Worm (Caenorhabditis elegans) whole organism, early embryonic: Measurements from ENCODE around the gene F19B6.1.

ENCODE experiments used
- B0310.2 ChIP-seq: sonication (generic microtip); optimal IDR thresholded peaks from 2 replicates; lab custom pipeline; 2016; ENCODE audit warnings: mild to moderate bottlenecking, missing genetic modification characterization, missing compliant biosample characterization
- F13C5.2 ChIP-seq: sonication (generic microtip); optimal IDR thresholded peaks from 2 replicates; lab custom pipeline; 2017; ENCODE audit warnings: mild to moderate bottlenecking, missing genetic modification characterization, inconsistent platforms, missing compliant biosample characterization
- aly-1 ChIP-seq: sonication (generic microtip); optimal IDR thresholded peaks from 2 replicates; lab custom pipeline; 2016; ENCODE audit warnings: missing genetic modification characterization, missing compliant biosample characterization
- ama-1 ChIP-seq: fragments of 150-350 bp; optimal IDR thresholded peaks from 2 replicates; lab custom pipeline; 2014
- ceh-13 ChIP-seq: fragments of 200-800 bp; sonication (Bioruptor generic); optimal IDR thresholded peaks from 2 replicates; lab custom pipeline; 2018; ENCODE audit warnings: mild to moderate bottlenecking, missing genetic modification characterization, missing compliant biosample characterization
- ceh-36 ChIP-seq: sonication (generic microtip); optimal IDR thresholded peaks from 2 replicates; lab custom pipeline; 2016; ENCODE audit warnings: missing genetic modification characterization, inconsistent platforms, missing compliant biosample characterization
- ets-7 ChIP-seq: sonication (generic microtip); optimal IDR thresholded peaks from 2 replicates; lab custom pipeline; 2016; ENCODE audit warnings: missing genotype, missing genetic modification characterization, missing compliant biosample characterization
- flt-1 ChIP-seq: fragments of 200-800 bp; sonication (Bioruptor generic); IDR thresholded peaks from 2 replicates; pipeline ENCODE4 v1.3.6; 2022; ENCODE audit warnings: missing genetic modification characterization, missing compliant biosample characterization
- hmbx-1 ChIP-seq: sonication (generic microtip); optimal IDR thresholded peaks from 2 replicates; lab custom pipeline; 2016; ENCODE audit warnings: mild to moderate bottlenecking, missing genetic modification characterization, missing compliant biosample characterization
- hmg-4 ChIP-seq: fragments of 200-800 bp; sonication (Bioruptor generic); optimal IDR thresholded peaks from 2 replicates; lab custom pipeline; 2018; ENCODE audit warnings: mild to moderate bottlenecking, missing genetic modification characterization, missing compliant biosample characterization
- hnd-1 ChIP-seq: sonication (generic microtip); optimal IDR thresholded peaks from 2 replicates; lab custom pipeline; 2016; ENCODE audit warnings: missing genetic modification characterization, missing compliant biosample characterization
- pes-1 ChIP-seq: fragments of 200-800 bp; sonication (Bioruptor generic); IDR thresholded peaks from 2 replicates; pipeline ENCODE4 v1.3.6; 2022; ENCODE audit warnings: missing genetic modification reagents, missing genetic modification characterization, missing compliant biosample characterization
- scrt-1 ChIP-seq: fragments of 200-800 bp; sonication (Bioruptor generic); IDR thresholded peaks from 2 replicates; pipeline ENCODE4 v1.3.6; 2022; ENCODE audit warnings: missing genetic modification characterization, missing compliant biosample characterization
- sea-1 ChIP-seq: fragments of 200-800 bp; sonication (Bioruptor generic); conservative IDR thresholded peaks from 2 replicates; pipeline ENCODE4 v1.3.6; 2022; ENCODE audit warnings: missing genetic modification characterization, missing compliant biosample characterization
- tbx-11 ChIP-seq: fragments of 200-800 bp; sonication (Bioruptor generic); IDR thresholded peaks from 2 replicates; pipeline ENCODE4 v1.3.6; 2022; ENCODE audit warnings: missing genetic modification characterization, missing compliant biosample characterization
- tbx-37 ChIP-seq: fragments of 200-800 bp; sonication (Bioruptor generic); conservative IDR thresholded peaks from 2 replicates; pipeline ENCODE4 v1.3.6; 2022; ENCODE audit warnings: missing genetic modification reagents, missing genetic modification characterization, missing compliant biosample characterization
- tra-4 ChIP-seq: sonication (generic microtip); optimal IDR thresholded peaks from 2 replicates; lab custom pipeline; 2017; ENCODE audit warnings: missing genetic modification characterization, missing compliant biosample characterization

The F19B6.1 gene

DNA sequence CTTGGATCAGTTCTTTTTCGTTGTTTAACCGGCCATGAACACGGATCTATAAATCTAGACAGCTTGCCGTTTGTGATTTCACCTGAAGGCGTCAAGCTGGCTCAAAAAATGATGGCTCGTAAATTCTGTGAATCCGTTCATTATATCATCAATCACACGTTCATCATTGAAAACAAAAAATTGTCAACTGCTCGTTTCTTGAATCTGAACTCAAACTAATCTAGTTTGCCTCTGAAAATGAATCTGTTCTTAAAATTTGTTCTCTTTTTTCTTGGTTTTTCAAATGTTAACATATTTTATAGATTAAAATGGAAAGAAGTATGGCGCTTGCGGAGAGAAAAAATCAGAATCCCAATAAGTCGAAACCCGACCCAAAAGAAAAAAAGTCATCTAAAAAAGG lies 45.1 kb downstream of the F19B6.1 start, which contains the start of gene C42C1.8:
Gene C42C1.8, plus strand, starts transcription at position 301 of the 400 bp plus-strand sequence.
- TF ChIP-seq hmbx-1 (tag; lab: Kevin White, UChicago) (no peak), hnd-1 (tag; lab: Kevin White, UChicago) (no peak), flt-1 (GFP tag; lab: Robert Waterston, UW) (no peak), B0310.2 (tag; lab: Kevin White, UChicago) (no peak), pes-1 (GFP tag; lab: Robert Waterston, UW) (no peak), ets-7 (tag; lab: Kevin White, UChicago) (no peak), ceh-13 (GFP tag; lab: Kevin White, UChicago) (no peak), aly-1 (tag; lab: Kevin White, UChicago) (no peak), tra-4 (tag; lab: Kevin White, UChicago) (no peak), scrt-1 (GFP tag; lab: Robert Waterston, UW) (no peak), ama-1 (lab: Kevin White, UChicago) (no peak), tbx-11 (GFP tag; lab: Robert Waterston, UW) (no peak), ceh-36 (tag; lab: Kevin White, UChicago) (no peak), tbx-37 (GFP tag; lab: Robert Waterston, UW) (no peak), F13C5.2 (no peak), sea-1 (GFP tag; lab: Robert Waterston, UW) (no peak)

DNA sequence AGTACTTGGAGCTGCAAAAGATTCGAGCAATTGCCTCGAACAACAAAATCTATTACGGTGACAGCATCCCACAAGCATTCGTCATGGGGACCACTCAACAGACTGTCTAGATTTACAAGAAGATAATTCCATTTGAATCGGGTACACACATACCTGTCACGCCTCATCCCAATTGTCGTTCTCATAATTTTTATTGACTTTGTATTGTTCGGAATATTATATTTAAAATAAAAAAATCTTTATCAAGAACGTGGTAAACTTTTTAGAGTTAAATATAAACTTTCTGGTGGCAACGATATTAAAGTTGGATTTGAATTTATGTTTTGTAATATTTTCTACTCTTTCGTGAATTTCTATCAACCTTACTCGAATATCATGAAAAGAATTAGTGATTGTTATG lies 46.7 kb downstream of the F19B6.1 start, which contains the start of gene C42C1.9:
Gene C42C1.9, plus strand, starts transcription at position 301 of the 400 bp plus-strand sequence.
- no peak for TF ChIP-seq scrt-1 (GFP tag; lab: Robert Waterston, UW)
- TF ChIP-seq F13C5.2 = no peak
- TF ChIP-seq ceh-13 (GFP tag; lab: Kevin White, UChicago) = no peak
- no peak for TF ChIP-seq hnd-1 (tag; lab: Kevin White, UChicago)

DNA sequence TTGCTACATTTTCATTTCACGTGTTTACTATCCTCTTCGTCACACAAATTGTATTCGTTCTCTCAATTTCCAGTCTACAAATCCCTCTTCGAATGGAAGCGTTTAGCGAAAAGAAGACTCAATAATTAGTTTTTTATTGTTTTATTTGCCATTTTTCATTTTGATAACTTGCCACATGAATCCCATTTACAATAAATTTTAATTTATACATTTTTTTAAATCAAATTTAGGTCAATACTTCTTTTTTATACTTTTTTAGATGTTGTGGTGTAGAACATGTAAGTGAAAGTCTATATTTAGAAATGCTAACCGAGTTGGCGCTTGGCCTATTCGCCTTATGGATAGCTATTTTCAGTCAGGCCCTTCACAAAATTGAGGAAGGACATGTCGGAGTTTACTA lies 48.2 kb downstream of the F19B6.1 start, which contains the start of gene erl-1:
Gene erl-1, plus strand, starts transcription at position 301 of the 400 bp plus-strand sequence.
- TF ChIP-seq ama-1 (lab: Kevin White, UChicago) (no peak), sea-1 (GFP tag; lab: Robert Waterston, UW) (no peak), flt-1 (GFP tag; lab: Robert Waterston, UW) (no peak), hmbx-1 (tag; lab: Kevin White, UChicago) (no peak), tbx-11 (GFP tag; lab: Robert Waterston, UW) (no peak)

ce11 chrIV:12282873-12283272 lies 53.0 kb downstream of the F19B6.1 start, which contains the start of gene hpo-12:
TSS of gene hpo-12 (plus strand) at chrIV:12283173.
- no peak for TF ChIP-seq ama-1 (lab: Kevin White, UChicago)
- no peak for TF ChIP-seq ets-7 (tag; lab: Kevin White, UChicago)
- TF ChIP-seq ceh-36 (tag; lab: Kevin White, UChicago) = no peak
- no peak for TF ChIP-seq tbx-37 (GFP tag; lab: Robert Waterston, UW)
- no peak for TF ChIP-seq ceh-13 (GFP tag; lab: Kevin White, UChicago)
- no peak for TF ChIP-seq F13C5.2
- no peak for TF ChIP-seq tbx-11 (GFP tag; lab: Robert Waterston, UW)
- no peak for TF ChIP-seq hmg-4 (GFP tag; lab: Kevin White, UChicago)
- no peak for TF ChIP-seq flt-1 (GFP tag; lab: Robert Waterston, UW)
- no peak for TF ChIP-seq hmbx-1 (tag; lab: Kevin White, UChicago)
- TF ChIP-seq B0310.2 (tag; lab: Kevin White, UChicago) = no peak
- TF ChIP-seq hnd-1 (tag; lab: Kevin White, UChicago) = no peak
- TF ChIP-seq aly-1 (tag; lab: Kevin White, UChicago) = no peak
- TF ChIP-seq pes-1 (GFP tag; lab: Robert Waterston, UW) = no peak
- no peak for TF ChIP-seq sea-1 (GFP tag; lab: Robert Waterston, UW)
- no peak for TF ChIP-seq scrt-1 (GFP tag; lab: Robert Waterston, UW)

DNA sequence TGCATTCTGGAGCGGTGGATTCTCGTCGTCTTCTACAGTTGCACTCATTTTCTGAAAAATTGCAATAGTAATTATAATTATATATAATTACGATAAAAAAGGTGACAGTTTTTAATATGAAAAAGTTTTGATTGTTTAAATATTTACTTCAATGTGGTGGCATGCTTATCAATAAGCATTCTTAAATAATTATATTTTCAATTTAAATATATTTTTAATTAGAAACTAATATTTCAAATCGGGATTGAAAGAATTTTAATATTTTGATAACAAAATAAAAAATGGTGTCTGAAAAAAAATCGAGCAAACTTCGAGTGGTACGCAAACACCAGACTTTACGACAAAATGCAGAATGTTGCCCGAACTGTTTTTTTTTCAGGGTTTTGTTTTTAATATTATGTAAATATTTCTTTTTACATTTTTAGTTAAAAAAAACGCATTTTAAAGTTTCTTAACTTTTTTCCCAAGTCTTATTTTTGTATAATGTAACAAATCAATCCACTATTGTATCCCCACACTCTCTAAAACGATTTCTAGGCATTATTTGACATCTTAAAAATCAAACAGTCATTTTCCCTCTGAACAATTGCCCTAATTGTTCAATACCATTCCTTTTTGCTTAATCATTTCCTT lies 53.6 kb downstream of the F19B6.1 start, which contains the start of the genes C42C1.12 and C42C1.19:
Gene C42C1.12, minus strand, starts transcription at position 51 of the 633 bp plus-strand sequence.
Gene C42C1.19, plus strand, starts transcription at position 583 of the 633 bp plus-strand sequence.
- no peak for TF ChIP-seq B0310.2 (tag; lab: Kevin White, UChicago)
- no peak for TF ChIP-seq scrt-1 (GFP tag; lab: Robert Waterston, UW)
- TF ChIP-seq flt-1 (GFP tag; lab: Robert Waterston, UW) = no peak
- no peak for TF ChIP-seq hmbx-1 (tag; lab: Kevin White, UChicago)
- no peak for TF ChIP-seq ceh-36 (tag; lab: Kevin White, UChicago)
- TF ChIP-seq ets-7 (tag; lab: Kevin White, UChicago) = no peak
- no peak for TF ChIP-seq ceh-13 (GFP tag; lab: Kevin White, UChicago)
- TF ChIP-seq hmg-4 (GFP tag; lab: Kevin White, UChicago) = no peak
- TF ChIP-seq F13C5.2 = no peak
- TF ChIP-seq sea-1 (GFP tag; lab: Robert Waterston, UW) = no peak
- no peak for TF ChIP-seq tbx-11 (GFP tag; lab: Robert Waterston, UW)
- no peak for TF ChIP-seq hnd-1 (tag; lab: Kevin White, UChicago)
- no peak for TF ChIP-seq tbx-37 (GFP tag; lab: Robert Waterston, UW)
